Fruit fly (Drosophila melanogaster) whole organism, wandering third instar larva: ENCODE data around the gene CG15546.

Experiments used
- CrebA ChIP-seq: fragments of 200-800 bp; sonication (Bioruptor generic); optimal IDR thresholded peaks from 2 replicates; lab custom pipeline; 2016; ENCODE audit warnings: missing biosample characterization, mild to moderate bottlenecking, missing genetic modification characterization, borderline replicate concordance
- Dfd ChIP-seq: fragments of >200 bp; optimal IDR thresholded peaks from 2 replicates; lab custom pipeline; 2017; ENCODE audit warnings: missing biosample characterization, missing genetic modification characterization
- Dif ChIP-seq: fragments of 200-275, 200-300 bp; sonication (Bioruptor generic); optimal IDR thresholded peaks from 2 replicates; lab custom pipeline; 2018; ENCODE audit warnings: missing biosample characterization, missing genetic modification characterization; ENCODE audit not compliant: partially characterized antibody
- GATAd ChIP-seq: sonication (Bioruptor generic); optimal IDR thresholded peaks from 2 replicates; lab custom pipeline; 2016; ENCODE audit warnings: missing biosample characterization, missing genetic modification characterization
- Hr78 ChIP-seq: fragments of >200 bp; optimal IDR thresholded peaks from 2 replicates; lab custom pipeline; 2017; ENCODE audit warnings: missing biosample characterization, missing genetic modification characterization
- Hr83 ChIP-seq: fragments of 200-300 bp; sonication (Bioruptor generic); optimal IDR thresholded peaks from 2 replicates; lab custom pipeline; 2016; ENCODE audit warnings: missing biosample characterization, mild to moderate bottlenecking, missing genetic modification characterization, moderate library complexity; ENCODE audit not compliant: poor library complexity, severe bottlenecking
- Jra ChIP-seq: sonication (Bioruptor generic); optimal IDR thresholded peaks from 2 replicates; lab custom pipeline; 2016; ENCODE audit warnings: missing biosample characterization, missing genetic modification characterization
- Mio ChIP-seq: sonication (Bioruptor generic); optimal IDR thresholded peaks from 2 replicates; lab custom pipeline; 2016; ENCODE audit warnings: missing biosample characterization, missing genetic modification characterization
- Myc ChIP-seq: fragments of >200 bp; optimal IDR thresholded peaks from 2 replicates; lab custom pipeline; 2017
- OdsH ChIP-seq: fragments of 200-800 bp; sonication (Bioruptor generic); optimal IDR thresholded peaks from 2 replicates; lab custom pipeline; 2016; ENCODE audit warnings: missing biosample characterization, mild to moderate bottlenecking, missing genetic modification characterization
- Sp1 ChIP-seq: fragments of 200-800 bp; sonication (Bioruptor generic); optimal IDR thresholded peaks from 3 replicates; lab custom pipeline; 2019; ENCODE audit warnings: missing biosample characterization, mild to moderate bottlenecking, missing genetic modification characterization, moderate library complexity
- Vsx2 ChIP-seq: fragments of 200-300, 225-300 bp; sonication (Bioruptor generic); optimal IDR thresholded peaks from 2 replicates; lab custom pipeline; 2018; ENCODE audit warnings: missing biosample characterization, missing genetic modification characterization; ENCODE audit not compliant: partially characterized antibody
- br ChIP-seq: fragments of 200-800 bp; sonication (Bioruptor generic); optimal IDR thresholded peaks from 2 replicates; lab custom pipeline; 2016; ENCODE audit warnings: missing biosample characterization, missing genetic modification characterization
- brk ChIP-seq: fragments of 200-800 bp; sonication (Bioruptor generic); optimal IDR thresholded peaks from 2 replicates; lab custom pipeline; 2016; ENCODE audit warnings: missing biosample characterization, mild to moderate bottlenecking, missing genetic modification characterization
- dl ChIP-seq, 2 experiments: fragments of 175-275, 200-275 bp in 1 of 2; fragments of 200-275 bp in 1 of 2; sonication (Bioruptor generic); optimal IDR thresholded peaks; lab custom pipeline; 2018; ENCODE audit warnings: mild to moderate bottlenecking in 2 of 2, missing biosample characterization in 2 of 2, missing genetic modification characterization in 2 of 2, moderate library complexity in 2 of 2; ENCODE audit not compliant: partially characterized antibody in 2 of 2, insufficient read depth in 1 of 2
- dmrt93B ChIP-seq: fragments of 200-800 bp; sonication (Bioruptor generic); optimal IDR thresholded peaks from 2 replicates; lab custom pipeline; 2018; ENCODE audit warnings: missing biosample characterization, mild to moderate bottlenecking, missing genetic modification characterization
- dsf ChIP-seq: sonication (Bioruptor generic); optimal IDR thresholded peaks from 2 replicates; lab custom pipeline; 2016; ENCODE audit warnings: missing biosample characterization, missing genetic modification characterization, borderline replicate concordance
- foxo ChIP-seq, 2 experiments: fragments of 200-800 bp; sonication (Bioruptor generic); optimal IDR thresholded peaks; 2 replicates in 1 of 2; 3 replicates in 1 of 2; lab custom pipeline; 2016 to 2017; ENCODE audit warnings: missing biosample characterization in 2 of 2, missing genetic modification characterization in 2 of 2
- fru ChIP-seq: fragments of 200-800 bp; sonication (Bioruptor generic); optimal IDR thresholded peaks from 3 replicates; lab custom pipeline; 2016; ENCODE audit warnings: missing biosample characterization, mild to moderate bottlenecking, missing genetic modification characterization
- h ChIP-seq: fragments of 200-800 bp; sonication (Bioruptor generic); optimal IDR thresholded peaks from 3 replicates; lab custom pipeline; 2016; ENCODE audit warnings: missing biosample characterization, mild to moderate bottlenecking, missing genetic modification characterization
- jim ChIP-seq: fragments of 175-275, 200-325 bp; sonication (Bioruptor generic); optimal IDR thresholded peaks from 2 replicates; lab custom pipeline; 2016; ENCODE audit warnings: missing biosample characterization, mild to moderate bottlenecking, missing genetic modification characterization
- lola ChIP-seq: fragments of >200 bp; optimal IDR thresholded peaks from 2 replicates; lab custom pipeline; 2017; ENCODE audit warnings: missing biosample characterization, missing genetic modification characterization
- pan ChIP-seq: fragments of >200 bp; optimal IDR thresholded peaks from 2 replicates; lab custom pipeline; 2017
- tai ChIP-seq: sonication (Bioruptor generic); optimal IDR thresholded peaks from 2 replicates; lab custom pipeline; 2016; ENCODE audit warnings: missing biosample characterization, missing genetic modification characterization
- usp ChIP-seq: fragments of >200 bp; optimal IDR thresholded peaks from 2 replicates; lab custom pipeline; 2017; ENCODE audit warnings: missing biosample characterization, missing genetic modification characterization

The CG15546 gene

DNA sequence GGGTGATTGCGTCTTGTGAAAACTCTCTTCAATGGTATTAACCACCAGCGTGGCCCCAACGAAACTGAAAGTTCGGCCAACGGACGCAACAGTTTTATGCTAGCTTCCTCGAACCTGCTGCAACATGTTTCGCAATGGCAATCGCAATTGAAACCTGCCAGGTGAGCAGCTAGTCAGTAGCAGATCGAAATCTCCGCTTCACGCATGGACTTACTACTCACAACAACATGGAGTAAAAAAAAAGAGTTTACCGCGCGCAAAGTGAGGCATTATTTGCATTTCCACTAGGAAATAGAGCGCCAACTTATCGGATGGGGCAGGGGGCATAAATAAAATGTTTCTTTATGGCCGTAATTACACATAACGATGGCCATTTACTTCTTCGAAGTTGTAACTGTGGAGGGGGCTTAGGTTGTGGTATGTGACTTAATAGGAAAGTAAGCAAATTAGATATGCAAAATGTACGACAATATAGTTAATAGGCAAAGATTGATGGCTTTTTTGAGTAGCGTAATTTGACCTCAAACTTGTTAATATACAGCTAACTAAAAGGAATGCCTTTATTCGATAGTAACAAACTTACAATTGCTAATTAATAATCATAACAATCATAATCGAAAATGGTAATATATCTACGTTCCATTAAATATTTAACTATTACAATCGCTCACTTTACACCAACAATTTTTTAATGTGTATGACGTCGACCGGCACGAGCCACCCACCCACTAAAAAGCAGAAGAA, 3.5 kb downstream of the CG15546 start, which contains the start of gene CG15545:
CG15545 (minus strand) TSS at position 51 of the 744 bp plus-strand sequence.
- TF ChIP-seq Dfd (no peak), usp (GFP tag; lab: Kevin White, UChicago) (no peak), Hr78 (GFP tag; lab: Kevin White, UChicago) (no peak), Myc (lab: Kevin White, UChicago) (no peak), Mio (GFP tag; lab: Kevin White, UChicago) (no peak)
- TF ChIP-seq, all 38 proteins: peak for 0

DNA sequence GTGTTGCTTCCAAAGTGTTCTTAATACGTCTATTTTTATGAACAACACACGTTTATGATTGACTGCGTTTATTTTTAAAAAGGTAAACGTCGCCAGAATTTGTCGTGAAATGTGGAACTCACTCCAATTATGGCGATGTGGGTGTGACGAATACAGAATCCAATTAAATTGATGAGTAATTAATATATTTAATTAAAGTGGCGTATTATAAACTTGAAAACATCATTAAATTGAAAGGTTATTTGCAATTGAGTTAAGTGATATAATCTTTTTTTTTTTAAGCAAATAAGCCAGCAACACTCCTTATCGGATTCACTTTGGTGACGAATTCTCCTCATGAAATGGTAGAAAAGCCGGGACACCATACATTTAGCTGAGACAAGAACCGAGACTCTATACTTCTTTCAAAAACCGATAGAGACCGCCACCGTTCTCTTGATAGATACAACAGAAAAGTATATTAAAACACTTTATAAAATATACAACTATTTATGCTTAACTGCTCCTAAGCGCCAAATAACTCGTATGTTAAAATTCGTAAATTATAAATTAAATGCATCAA, 5.6 kb downstream of the CG15546 start:
- TF ChIP-seq pan: no peak
- peak; percentile 63 for TF ChIP-seq Myc (lab: Kevin White, UChicago)

DNA sequence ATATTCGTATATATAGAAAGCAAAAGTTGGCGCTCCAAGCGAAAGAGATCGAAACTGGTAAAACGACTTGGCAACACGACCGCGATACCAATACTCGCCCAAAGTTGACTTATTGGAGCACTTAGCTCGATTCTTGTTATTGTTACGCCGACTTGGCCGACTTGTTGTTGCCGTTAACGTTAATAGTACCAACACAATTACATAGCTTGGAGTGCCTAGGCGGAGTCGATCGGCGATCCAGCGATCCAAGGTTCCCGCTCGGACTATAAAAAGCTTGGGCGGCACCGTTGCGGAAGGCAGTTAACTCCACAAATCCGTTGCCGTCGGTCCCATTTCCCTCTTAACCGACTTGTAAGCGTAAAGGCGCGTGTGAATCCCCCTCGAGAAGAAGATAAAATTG, 8.8 kb downstream of the CG15546 start, which contains the start of gene Cpr100A:
Cpr100A (plus strand) TSS at position 290 of the 400 bp plus-strand sequence.
- no peak for TF ChIP-seq h
- no peak for TF ChIP-seq lola (GFP tag; lab: Kevin White, UChicago)
- TF ChIP-seq jim: no peak
- no peak for TF ChIP-seq Dif
- no peak for TF ChIP-seq dmrt93B (GFP tag; lab: Kevin White, UChicago)
- no peak for TF ChIP-seq Mio (GFP tag; lab: Kevin White, UChicago)
- TF ChIP-seq, all 38 proteins: peak for 0

DNA sequence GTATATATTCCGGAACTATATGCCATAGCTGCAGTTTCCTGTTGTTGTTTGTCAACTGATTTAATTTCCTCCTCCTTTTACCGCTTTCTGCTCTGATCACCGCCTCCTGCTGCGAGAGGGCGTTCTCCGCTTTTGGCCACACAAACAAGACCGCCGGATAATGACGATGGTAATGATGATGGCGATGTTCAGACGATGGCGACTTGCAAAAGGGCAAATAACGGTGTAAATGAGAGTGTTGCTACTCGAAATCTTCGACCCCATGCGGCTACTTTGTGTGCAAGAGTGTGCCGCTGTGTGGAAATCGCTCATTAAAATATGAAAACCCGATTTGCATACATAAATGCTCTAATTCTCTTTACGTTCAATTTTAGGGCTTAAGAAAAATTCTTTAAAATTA, 10.1 kb downstream of the CG15546 start:
- TF ChIP-seq br (GFP tag; lab: Kevin White, UChicago): no peak
- no peak for TF ChIP-seq jim
- TF ChIP-seq fru (GFP tag; lab: Kevin White, UChicago): no peak
- no peak for TF ChIP-seq usp (GFP tag; lab: Kevin White, UChicago)
- TF ChIP-seq Vsx2 (GFP tag; lab: Kevin White, UChicago): no peak

dm6 chr3R:30865365-30865770, 10.6 kb downstream of the CG15546 start:
- TF ChIP-seq CrebA (GFP tag; lab: Kevin White, UChicago) (no peak), GATAd (GFP tag; lab: Kevin White, UChicago) (no peak), Hr83 (GFP tag; lab: Kevin White, UChicago) (no peak), dl (GFP tag; optimal IDR thresholded peaks at IDR 0.05; lab: Kevin White, UChicago; ENCODE audit: insufficient read depth in 1 of 2, partially characterized antibody in 2 of 2) (no peak), Dif (no peak), brk (GFP tag; lab: Kevin White, UChicago) (no peak), Hr78 (GFP tag; lab: Kevin White, UChicago) (no peak), OdsH (GFP tag; lab: Kevin White, UChicago) (no peak), Dfd (no peak), br (GFP tag; lab: Kevin White, UChicago) (no peak), jim (no peak), h (no peak)
- TF ChIP-seq, all 38 proteins: peak for 0

- TF ChIP-seq dsf (GFP tag; lab: Kevin White, UChicago) (no peak), lola (GFP tag; lab: Kevin White, UChicago) (no peak), foxo (GFP tag; optimal IDR thresholded peaks at IDR 0.05; lab: Kevin White, UChicago) (no peak), tai (GFP tag; lab: Kevin White, UChicago) (no peak), Sp1 (GFP tag; lab: Kevin White, UChicago) (no peak)
Measured at dm6 chr3R:30864465-30864864, 11.5 kb downstream of the CG15546 start.

- TF ChIP-seq jim: no peak
- no peak for TF ChIP-seq Jra (GFP tag; lab: Kevin White, UChicago)
Measured at dm6 chr3R:30863971-30864370, 12.0 kb downstream of the CG15546 start.
